Worm (Caenorhabditis elegans): ENCODE data around the gene C23G10.10.

Gene C23G10.10

DNA sequence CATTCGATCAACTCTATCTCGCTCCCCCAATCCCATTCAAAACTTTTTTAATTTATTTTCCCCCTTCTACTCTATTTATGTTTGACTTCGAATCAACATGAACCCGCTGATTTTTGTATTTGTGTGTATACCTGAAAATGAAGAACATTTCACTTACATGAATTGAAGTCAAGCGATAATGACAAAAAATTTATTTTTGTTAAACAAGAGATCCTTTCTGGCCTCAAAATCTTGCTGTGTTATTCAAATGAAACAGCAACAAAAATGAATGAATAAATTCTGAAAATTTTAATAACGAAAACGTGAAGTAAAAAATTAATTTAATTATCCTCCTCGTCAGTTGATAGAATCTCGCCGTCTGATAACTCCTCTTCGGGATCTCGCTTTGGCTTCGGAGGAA lies 11.4 kb downstream of the C23G10.10 start (continued):
- TF ChIP-seq B0261.1 (tag; optimal IDR thresholded peaks at IDR 0.05) (no peak), lin-54 (GFP tag; optimal IDR thresholded peaks at IDR 0.05) (peak; percentile 46), hlh-26 (GFP tag; conservative IDR thresholded peaks at IDR 0.05) (no peak), efl-1 (GFP tag; optimal IDR thresholded peaks at IDR 0.05) (peak; percentile 9), T26A5.8 (tag; optimal IDR thresholded peaks at IDR 0.05) (no peak), tlf-1 (GFP tag; optimal IDR thresholded peaks at IDR 0.05) (peak; percentile 14), nhr-120 (GFP tag; IDR thresholded peaks at IDR 0.05) (no peak), hrde-1 (tag; optimal IDR thresholded peaks at IDR 0.05; ENCODE audit: borderline replicate concordance) (peak; percentile 93), mes-4 (tag; optimal IDR thresholded peaks at IDR 0.05) (no peak), die-1 (tag; optimal IDR thresholded peaks at IDR 0.05) (peak; percentile 7), B0019.2 (GFP tag; conservative IDR thresholded peaks at IDR 0.05) (no peak), aptf-3 (GFP tag; IDR thresholded peaks at IDR 0.05) (no peak), Y53G8AR.9 (GFP tag; conservative IDR thresholded peaks at IDR 0.05) (peak; percentile 66; the same call in 1 of the 2 replicates)

DNA sequence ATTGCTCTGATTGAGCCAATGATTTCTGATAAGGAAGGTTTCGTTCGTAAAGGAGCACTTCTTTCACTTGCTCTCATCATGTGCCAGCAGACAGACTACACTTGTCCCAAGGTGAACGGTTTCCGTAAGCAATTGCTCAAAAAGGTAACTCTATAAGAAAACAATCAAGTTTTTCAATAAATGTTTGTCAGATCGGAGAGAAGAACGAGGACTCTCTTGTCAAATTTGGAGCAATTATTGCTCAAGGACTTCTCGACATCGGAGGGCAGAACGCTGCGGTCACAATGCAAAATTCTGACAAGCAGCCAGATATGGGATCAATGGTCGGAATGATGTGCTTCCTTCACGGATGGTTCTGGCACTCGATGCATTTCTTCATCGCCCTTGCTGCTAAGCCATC lies 12.5 kb downstream of the C23G10.10 start:
- TF ChIP-seq sdz-38 (tag; optimal IDR thresholded peaks at IDR 0.05) (no peak), mcd-1 (GFP tag; IDR thresholded peaks at IDR 0.05) (no peak), repo-1 (tag; optimal IDR thresholded peaks at IDR 0.05) (no peak), F57C9.4 (tag; optimal IDR thresholded peaks at IDR 0.05) (no peak), F10E7.11 (tag; optimal IDR thresholded peaks at IDR 0.05) (no peak), F22D6.2 (tag; optimal IDR thresholded peaks at IDR 0.05) (no peak), ztf-22 (GFP tag; optimal IDR thresholded peaks at IDR 0.05) (no peak), nhr-120 (GFP tag; IDR thresholded peaks at IDR 0.05) (no peak), pha-4 (tag; optimal IDR thresholded peaks at IDR 0.05) (no peak), lin-35 (GFP tag; optimal IDR thresholded peaks at IDR 0.05) (no peak), hmg-20 (GFP tag; IDR thresholded peaks at IDR 0.05) (no peak), lin-40 (tag; optimal IDR thresholded peaks at IDR 0.05) (no peak), Y53F4B.3 (GFP tag; IDR thresholded peaks at IDR 0.05) (no peak), K12H6.12 (tag; optimal IDR thresholded peaks at IDR 0.05) (no peak), mes-4 (tag; optimal IDR thresholded peaks at IDR 0.05) (no peak), F57A8.1 (GFP tag; optimal IDR thresholded peaks at IDR 0.05) (no peak)

DNA sequence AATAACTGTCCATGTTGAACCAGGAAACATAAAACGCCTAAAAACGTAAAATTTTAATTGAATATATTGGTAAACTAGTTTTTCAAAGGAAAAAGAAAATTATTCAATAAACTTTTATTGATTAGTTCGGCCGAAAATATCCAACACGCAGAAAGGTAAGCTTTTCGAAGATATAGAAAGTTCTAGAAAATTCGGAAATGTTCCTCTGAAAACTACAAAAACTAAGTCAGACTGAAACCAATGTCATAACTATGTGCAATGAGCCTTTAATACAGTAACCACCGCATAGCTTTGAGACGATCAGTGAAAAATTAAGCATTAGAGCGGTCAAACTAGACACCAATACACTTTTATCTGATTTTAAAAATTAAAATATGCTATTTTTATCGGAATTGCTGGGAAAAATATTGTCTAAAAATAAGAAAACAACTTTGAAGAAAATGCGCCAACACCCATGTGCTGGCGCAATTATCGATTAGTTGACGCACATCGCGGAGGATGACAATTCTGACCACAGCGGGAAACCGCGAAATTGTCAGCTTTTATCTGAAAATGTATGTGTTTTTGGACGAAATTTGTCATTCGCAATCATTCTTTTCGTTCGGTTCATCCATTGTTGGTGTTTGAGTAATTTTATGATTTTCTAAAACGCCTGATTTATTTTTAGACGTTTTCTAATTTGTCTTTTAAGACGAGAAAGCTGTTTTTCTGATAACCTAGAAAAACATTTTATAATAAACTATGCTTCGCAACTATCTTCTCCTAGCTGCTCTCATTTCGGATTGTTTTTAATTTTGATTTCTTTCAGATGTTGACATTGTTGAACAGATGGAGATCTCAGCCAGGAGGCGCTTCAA lies 15.2 kb downstream of the C23G10.10 start, which contains the start of the genes C23G10.7 and rpn-2:
Gene C23G10.7, minus strand, starts transcription at position 37 of the 857 bp plus-strand sequence.
Gene rpn-2, plus strand, starts transcription at position 807 of the 857 bp plus-strand sequence.
- TF ChIP-seq mcd-1 (GFP tag; IDR thresholded peaks at IDR 0.05) = peak; percentile 72
- no peak for TF ChIP-seq bed-2 (GFP tag; IDR thresholded peaks at IDR 0.05)
- no peak for TF ChIP-seq Y79H2A.3 (GFP tag; conservative IDR thresholded peaks at IDR 0.05)
- no peak for TF ChIP-seq hmg-20 (GFP tag; IDR thresholded peaks at IDR 0.05)
- TF ChIP-seq ceh-91 (GFP tag; IDR thresholded peaks at IDR 0.05) = peak; percentile 60
- no peak for TF ChIP-seq ceh-100 (GFP tag; IDR thresholded peaks at IDR 0.05)
- TF ChIP-seq snpc-3.4 (tag; optimal IDR thresholded peaks at IDR 0.05) = peak; percentile 53
- no peak for TF ChIP-seq ztf-26 (tag; optimal IDR thresholded peaks at IDR 0.05)
- no peak for TF ChIP-seq ccch-3 (GFP tag; optimal IDR thresholded peaks at IDR 0.05)
- peak; percentile 53 for TF ChIP-seq attf-5 (GFP tag; optimal IDR thresholded peaks at IDR 0.05)
- TF ChIP-seq madf-8 (GFP tag; conservative IDR thresholded peaks at IDR 0.05) = peak; percentile 66
- TF ChIP-seq B0019.2 (GFP tag; conservative IDR thresholded peaks at IDR 0.05) = 0 out of 2 replicates have a peak, but pooled peaks have one; percentile 29
- peak; percentile 1 for TF ChIP-seq snpc-4 (GFP tag; optimal IDR thresholded peaks at IDR 0.05)
- peak in 1 of 4 experiments; percentile 60 for TF ChIP-seq snpc-4 (tag; optimal IDR thresholded peaks at IDR 0.05)
- TF ChIP-seq gei-17 (GFP tag; optimal IDR thresholded peaks at IDR 0.05) = no peak
- TF ChIP-seq ztf-25 (GFP tag; IDR thresholded peaks at IDR 0.05) = no peak
- TF ChIP-seq ceh-27 (GFP tag; optimal IDR thresholded peaks at IDR 0.05) = no peak
- TF ChIP-seq lin-54 (GFP tag; optimal IDR thresholded peaks at IDR 0.05) = peak; percentile 77
- TF ChIP-seq zim-3 (tag; optimal IDR thresholded peaks at IDR 0.05) = no peak
- peak; percentile 88 for TF ChIP-seq efl-1 (GFP tag; optimal IDR thresholded peaks at IDR 0.05)
- no peak for TF ChIP-seq rcor-1 (GFP tag; IDR thresholded peaks at IDR 0.05)
- TF ChIP-seq ztf-3 (GFP tag; optimal IDR thresholded peaks at IDR 0.05) = no peak
- no peak for TF ChIP-seq nfya-1 (tag; optimal IDR thresholded peaks at IDR 0.05; ENCODE audit: borderline replicate concordance, insufficient read depth)
